Fruit fly (Drosophila melanogaster): ENCODE results near the gene Pura.

Gene Pura

DNA sequence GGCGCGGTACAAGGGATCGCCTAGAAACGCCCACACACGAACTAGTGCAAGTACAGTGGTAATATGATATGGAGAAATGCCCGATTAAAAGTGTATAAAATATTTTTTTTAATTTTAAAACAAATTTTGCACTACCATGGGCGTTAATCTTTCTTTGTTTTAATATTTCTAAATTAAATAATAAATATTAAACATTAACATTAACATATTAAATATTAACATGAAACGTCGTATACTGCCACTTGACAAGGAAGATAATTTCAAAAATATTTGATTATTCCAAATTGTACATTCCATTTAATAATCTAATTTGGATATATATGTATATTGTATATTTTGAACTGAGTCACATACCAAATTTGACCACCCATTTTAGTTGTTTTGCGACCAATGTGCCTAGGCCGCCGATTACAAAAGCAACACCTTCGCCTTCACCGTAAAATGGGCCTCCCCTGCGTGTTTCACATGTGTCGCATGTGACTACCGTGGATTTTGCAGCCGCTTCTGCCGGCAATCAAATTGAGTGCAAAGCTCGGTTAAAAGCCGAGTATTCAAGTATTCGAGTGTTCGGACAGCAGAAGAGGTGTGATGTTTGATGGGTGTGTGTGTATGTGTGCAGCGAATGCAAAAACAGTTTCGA is 658 bp upstream of the Pura start (continued):
- TF ChIP-seq abd-A (tag; optimal IDR thresholded peaks at IDR 0.05) (no peak), kay (GFP tag; optimal IDR thresholded peaks at IDR 0.05) (no peak), CG4328 (GFP tag; optimal IDR thresholded peaks at IDR 0.05) (no peak), CG17829 (tag; optimal IDR thresholded peaks at IDR 0.05) (no peak), CG14050 (GFP tag; IDR thresholded peaks at IDR 0.05) (no peak), nerfin-1 (tag; optimal IDR thresholded peaks at IDR 0.05) (no peak), CG16779 (GFP tag; IDR thresholded peaks at IDR 0.05) (no peak), Hmr (GFP tag; optimal IDR thresholded peaks at IDR 0.05) (no peak), bsh (GFP tag; optimal IDR thresholded peaks at IDR 0.05) (peak in 1 of 2 experiments; percentile 70), bowl (GFP tag; IDR thresholded peaks at IDR 0.05) (no peak), br (optimal IDR thresholded peaks at IDR 0.05) (no peak), oc (tag; optimal IDR thresholded peaks at IDR 0.05) (no peak), ssp (GFP tag; IDR thresholded peaks at IDR 0.05) (no peak), usp (GFP tag; optimal IDR thresholded peaks at IDR 0.05) (no peak), CG34224 (GFP tag; IDR thresholded peaks at IDR 0.05; ENCODE audit: partially characterized antibody) (no peak), Asciz (GFP tag; optimal IDR thresholded peaks at IDR 0.05) (peak; percentile 12), HmgD (GFP tag; optimal IDR thresholded peaks at IDR 0.05) (no peak), wor (GFP tag; IDR thresholded peaks at IDR 0.05) (peak; percentile 30), nmo (GFP tag; optimal IDR thresholded peaks at IDR 0.05) (peak; percentile 74), Aef1 (GFP tag; IDR thresholded peaks at IDR 0.05) (no peak), CG9797 (GFP tag; optimal IDR thresholded peaks at IDR 0.05) (no peak), trem (tag; optimal IDR thresholded peaks at IDR 0.05) (peak; percentile 12), CG32767 (GFP tag; IDR thresholded peaks at IDR 0.05) (0 out of 2 replicates have a peak, but pooled peaks have one; percentile 11), CG4854 (GFP tag; optimal IDR thresholded peaks at IDR 0.05) (no peak), zf30C (GFP tag; optimal IDR thresholded peaks at IDR 0.05) (no peak), tna (GFP tag; IDR thresholded peaks at IDR 0.05; ENCODE audit: partially characterized antibody) (no peak), CG11504 (tag; optimal IDR thresholded peaks at IDR 0.05) (peak; percentile 76), dmrt99B (tag; optimal IDR thresholded peaks at IDR 0.05) (peak; percentile 72), PHDP (tag; optimal IDR thresholded peaks at IDR 0.05) (no peak), CG9876 (GFP tag; optimal IDR thresholded peaks at IDR 0.05) (no peak), lab (GFP tag; optimal IDR thresholded peaks at IDR 0.05) (peak; percentile 22), CG5953 (GFP tag; IDR thresholded peaks at IDR 0.05) (no peak), CG3163 (GFP tag; optimal IDR thresholded peaks at IDR 0.05) (no peak), CrebB (tag; optimal IDR thresholded peaks at IDR 0.05) (no peak), CG2120 (GFP tag; optimal IDR thresholded peaks at IDR 0.05) (no peak), E2f2 (GFP tag; IDR thresholded peaks at IDR 0.05) (no peak; the same call in 1 of the 2 replicates), Dek (tag; optimal IDR thresholded peaks at IDR 0.05) (no peak), sna (GFP tag; IDR thresholded peaks at IDR 0.05; ENCODE audit: partially characterized antibody) (no peak), Six4 (GFP tag; optimal IDR thresholded peaks at IDR 0.05) (no peak), btn (GFP tag; optimal IDR thresholded peaks at IDR 0.05) (no peak), Drgx (GFP tag; IDR thresholded peaks at IDR 0.05) (peak; percentile 25; the same call in 1 of the 2 replicates), MBD-R2 (GFP tag; IDR thresholded peaks at IDR 0.05) (no peak), bcd (GFP tag; optimal IDR thresholded peaks at IDR 0.05) (peak; percentile 4), CG3995 (GFP tag; optimal IDR thresholded peaks at IDR 0.05) (no peak), NC2α (GFP tag; optimal IDR thresholded peaks at IDR 0.05) (no peak), CG4707 (GFP tag; optimal IDR thresholded peaks at IDR 0.05) (no peak), bbx (GFP tag; IDR thresholded peaks at IDR 0.05; ENCODE audit: partially characterized antibody) (no peak), Hr39 (optimal IDR thresholded peaks at IDR 0.05) (no peak), CG8388 (GFP tag; optimal IDR thresholded peaks at IDR 0.05) (peak; percentile 66), hbn (GFP tag; IDR thresholded peaks at IDR 0.05; ENCODE audit: partially characterized antibody) (no peak), CG7271 (tag; optimal IDR thresholded peaks at IDR 0.05) (no peak)

Measured in whole organism, embryonic.